Fruit fly (Drosophila melanogaster): Measurements from ENCODE around the gene CG14456.

Gene CG14456

dm6 chr3L:22727739-22728335 lies 40.8 kb downstream of the CG14456 start, which contains the start of the genes CG14450 and CG11367 (continued):
- TF ChIP-seq jing (GFP tag; optimal IDR thresholded peaks at IDR 0.05) (no peak), Lhr (GFP tag; optimal IDR thresholded peaks at IDR 0.05) (peak; percentile 8), CG17186 (GFP tag; optimal IDR thresholded peaks at IDR 0.05) (no peak), CG6813 (GFP tag; optimal IDR thresholded peaks at IDR 0.05) (no peak), Meics (GFP tag; optimal IDR thresholded peaks at IDR 0.05) (peak; percentile 18), bowl (GFP tag; IDR thresholded peaks at IDR 0.05) (no peak), her (GFP tag; optimal IDR thresholded peaks at IDR 0.05) (no peak), CG17612 (GFP tag; IDR thresholded peaks at IDR 0.05) (no peak), CG10321 (GFP tag; IDR thresholded peaks at IDR 0.05) (no peak), CG9215 (GFP tag; IDR thresholded peaks at IDR 0.05) (no peak), E2f2 (GFP tag; IDR thresholded peaks at IDR 0.05) (no peak), Lim3 (GFP tag; IDR thresholded peaks at IDR 0.05) (no peak), CG42726 (GFP tag; IDR thresholded peaks at IDR 0.05; ENCODE audit: partially characterized antibody) (no peak), ash1 (GFP tag; optimal IDR thresholded peaks at IDR 0.05) (no peak), az2 (GFP tag; optimal IDR thresholded peaks at IDR 0.05) (no peak), nau (GFP tag; optimal IDR thresholded peaks at IDR 0.05) (no peak), CG1792 (GFP tag; optimal IDR thresholded peaks at IDR 0.05) (no peak), jigr1 (GFP tag; IDR thresholded peaks at IDR 0.05) (no peak; the same call in 2 of the 3 replicates), Dll (GFP tag; IDR thresholded peaks at IDR 0.05; ENCODE audit: partially characterized antibody) (peak; percentile 88), Chrac-16 (GFP tag; optimal IDR thresholded peaks at IDR 0.05) (no peak), pzg (GFP tag; optimal IDR thresholded peaks at IDR 0.05) (peak; percentile 56), z (GFP tag; IDR thresholded peaks at IDR 0.05) (no peak), CG4820 (GFP tag; optimal IDR thresholded peaks at IDR 0.05) (no peak), Stat92E (GFP tag; optimal IDR thresholded peaks at IDR 0.05) (no peak), grn (GFP tag; optimal IDR thresholded peaks at IDR 0.05) (peak; percentile 14), phol (tag; optimal IDR thresholded peaks at IDR 0.05) (peak; percentile 50), fd102C (GFP tag; optimal IDR thresholded peaks at IDR 0.05) (no peak), zfh2 (GFP tag; optimal IDR thresholded peaks at IDR 0.05) (no peak), unc-4 (GFP tag; IDR thresholded peaks at IDR 0.05; ENCODE audit: partially characterized antibody) (peak; percentile 76), CG15073 (GFP tag; optimal IDR thresholded peaks at IDR 0.05) (no peak), CG12071 (GFP tag; optimal IDR thresholded peaks at IDR 0.05) (no peak), aop (GFP tag; IDR thresholded peaks at IDR 0.05) (no peak), CG7963 (GFP tag; IDR thresholded peaks at IDR 0.05; ENCODE audit: partially characterized antibody) (no peak), NfI (GFP tag; optimal IDR thresholded peaks at IDR 0.05) (peak; percentile 5), CG16779 (GFP tag; IDR thresholded peaks at IDR 0.05) (no peak), Doc3 (GFP tag; IDR thresholded peaks at IDR 0.05; ENCODE audit: partially characterized antibody) (peak; percentile 72), CG4854 (GFP tag; optimal IDR thresholded peaks at IDR 0.05) (no peak), CG16813 (GFP tag; IDR thresholded peaks at IDR 0.05; ENCODE audit: partially characterized antibody) (peak; percentile 65; the same call in 2 of the 3 replicates), dm (GFP tag; optimal IDR thresholded peaks at IDR 0.05) (no peak), Hey (tag; optimal IDR thresholded peaks at IDR 0.05) (no peak), Side (GFP tag; optimal IDR thresholded peaks at IDR 0.05) (no peak), Asciz (GFP tag; optimal IDR thresholded peaks at IDR 0.05) (peak; percentile 34), Ravus (GFP tag; IDR thresholded peaks at IDR 0.05) (no peak), abd-A (tag; optimal IDR thresholded peaks at IDR 0.05) (no peak), usp (GFP tag; optimal IDR thresholded peaks at IDR 0.05) (no peak), NFAT (GFP tag; IDR thresholded peaks at IDR 0.05) (no peak), ttk (GFP tag; IDR thresholded peaks at IDR 0.05) (no peak), Bgb (GFP tag; IDR thresholded peaks at IDR 0.05; ENCODE audit: partially characterized antibody) (no peak), Rfx (GFP tag; IDR thresholded peaks at IDR 0.05) (peak; percentile 19; the same call in 1 of the 2 replicates), Sin3A (optimal IDR thresholded peaks at IDR 0.05) (no peak), CG31441 (GFP tag; IDR thresholded peaks at IDR 0.05) (peak; percentile 61)
